Fruit fly (Drosophila melanogaster): ENCODE results near the gene CG7884.
A peak's percentile ranks its signal among the peaks of the same experiment; 100 is the strongest.

Gene CG7884

dm6 chrX:19248426-19249217 is 28.2 kb downstream of the CG7884 start, which contains the start of gene Hs3st-B:
Gene Hs3st-B (plus strand): TSS chrX:19248639.
- TF ChIP-seq CTCF (optimal IDR thresholded peaks at IDR 0.05) (no peak), CG8478 (optimal IDR thresholded peaks at IDR 0.05) (no peak)

dm6 chrX:19249339-19249738 is 28.9 kb downstream of the CG7884 start:
- TF ChIP-seq CTCF (optimal IDR thresholded peaks at IDR 0.05) (no peak), CG8478 (optimal IDR thresholded peaks at IDR 0.05) (no peak)

DNA sequence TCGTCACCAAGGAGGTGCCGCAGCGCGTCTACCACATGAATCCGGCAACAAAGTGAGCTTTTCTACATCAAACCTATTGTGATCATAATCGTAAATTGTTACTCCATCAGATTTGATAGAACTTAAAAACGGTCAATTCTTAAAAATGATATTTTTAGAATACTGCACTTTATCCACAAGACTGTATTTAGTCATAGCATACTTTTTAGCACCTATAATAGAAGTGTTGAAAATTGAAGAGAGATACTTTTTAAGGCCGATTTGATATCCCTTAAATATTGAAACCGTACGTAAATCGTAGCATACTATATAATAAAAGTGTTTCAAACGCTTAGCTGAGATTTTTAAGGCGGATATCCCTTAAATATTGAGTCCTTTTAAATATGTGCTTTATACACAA is 29.7 kb downstream of the CG7884 start:
- TF ChIP-seq CG8478 (optimal IDR thresholded peaks at IDR 0.05) (no peak), CTCF (optimal IDR thresholded peaks at IDR 0.05) (no peak)

DNA sequence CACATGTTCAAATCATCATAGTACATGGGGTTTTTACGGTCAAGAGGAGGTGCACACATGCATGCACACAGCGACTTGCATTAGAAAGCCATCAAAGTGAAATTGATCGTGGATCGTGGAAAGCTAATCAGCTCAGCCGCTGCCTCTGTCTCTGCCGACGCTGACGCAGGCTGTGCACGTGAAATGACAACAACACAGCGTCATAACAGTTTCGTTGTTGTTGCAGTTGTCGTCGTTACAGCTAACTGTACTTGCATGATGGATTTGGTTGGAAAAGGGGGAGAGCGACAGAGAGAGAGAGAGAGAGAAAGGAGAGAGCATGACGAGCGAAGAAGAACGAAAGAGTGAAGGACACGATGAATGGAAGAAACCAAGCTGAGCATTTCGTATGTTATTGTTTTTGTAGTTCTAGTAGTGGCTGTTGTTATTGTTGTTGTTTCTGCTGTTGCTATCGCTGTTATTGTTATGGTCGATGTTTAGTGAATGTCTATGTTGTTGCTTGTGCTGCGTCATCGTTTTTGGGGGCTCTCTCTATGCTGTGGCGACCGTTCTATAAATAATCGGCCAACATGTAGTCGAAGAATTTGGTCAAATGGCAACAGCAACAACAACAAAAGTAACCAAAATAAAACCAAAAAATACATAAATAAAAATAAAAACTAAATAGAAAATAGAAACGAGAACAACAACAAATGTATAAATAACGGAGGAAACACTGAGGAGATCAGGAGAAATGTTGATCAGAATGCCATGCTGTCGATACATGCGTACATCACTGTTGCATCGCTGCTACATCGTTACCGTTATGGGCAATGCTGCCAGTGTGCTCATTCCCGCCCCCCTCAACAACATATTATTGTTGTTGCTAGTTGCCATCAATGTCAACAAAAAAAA is 39.6 kb downstream of the CG7884 start:
- TF ChIP-seq CG8478 (optimal IDR thresholded peaks at IDR 0.05) (no peak), CTCF (optimal IDR thresholded peaks at IDR 0.05) (no peak)

- TF ChIP-seq CTCF (optimal IDR thresholded peaks at IDR 0.05) (no peak), CG8478 (optimal IDR thresholded peaks at IDR 0.05) (no peak)
Observed at dm6 chrX:19260696-19260989, 40.2 kb downstream of the CG7884 start.

- no peak for TF ChIP-seq CG8478 (optimal IDR thresholded peaks at IDR 0.05)
- TF ChIP-seq CTCF (optimal IDR thresholded peaks at IDR 0.05): peak; percentile 55 to 71
Observed at dm6 chrX:19261071-19261470, 40.6 kb downstream of the CG7884 start, which contains the start of gene rictor. Gene rictor (minus strand): TSS chrX:19261240.

- TF ChIP-seq CG8478 (optimal IDR thresholded peaks at IDR 0.05): no peak
- peak; percentile 7 to 35 for TF ChIP-seq CTCF (optimal IDR thresholded peaks at IDR 0.05)
Observed at dm6 chrX:19261528-19262102, 41.2 kb downstream of the CG7884 start, which contains the start of gene Vav. Gene Vav (plus strand): TSS chrX:19261820.

dm6 chrX:19262553-19262952 is 42.1 kb downstream of the CG7884 start:
- TF ChIP-seq CTCF (optimal IDR thresholded peaks at IDR 0.05): no peak
- TF ChIP-seq CG8478 (optimal IDR thresholded peaks at IDR 0.05): no peak

DNA sequence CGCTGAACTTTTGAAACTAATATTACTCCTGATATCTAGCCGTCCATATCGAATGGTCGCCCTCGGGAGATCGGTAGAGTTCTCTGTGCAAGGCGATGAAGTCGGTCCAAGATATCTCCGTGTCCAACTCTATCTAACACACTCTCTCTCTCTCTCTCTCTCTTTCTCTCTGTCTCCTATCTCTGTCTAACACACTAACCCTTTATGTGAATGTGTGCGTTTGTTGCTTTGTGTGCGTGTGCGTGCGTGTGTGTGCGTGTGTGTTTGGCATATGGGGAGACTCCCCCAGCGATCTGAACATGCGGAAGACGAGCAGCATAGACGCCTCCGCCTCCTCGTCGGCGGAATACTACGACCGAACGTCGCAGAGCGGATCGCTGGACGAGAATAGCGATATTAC is 44.0 kb downstream of the CG7884 start:
- TF ChIP-seq CG8478 (optimal IDR thresholded peaks at IDR 0.05) (no peak), CTCF (optimal IDR thresholded peaks at IDR 0.05) (no peak)

DNA sequence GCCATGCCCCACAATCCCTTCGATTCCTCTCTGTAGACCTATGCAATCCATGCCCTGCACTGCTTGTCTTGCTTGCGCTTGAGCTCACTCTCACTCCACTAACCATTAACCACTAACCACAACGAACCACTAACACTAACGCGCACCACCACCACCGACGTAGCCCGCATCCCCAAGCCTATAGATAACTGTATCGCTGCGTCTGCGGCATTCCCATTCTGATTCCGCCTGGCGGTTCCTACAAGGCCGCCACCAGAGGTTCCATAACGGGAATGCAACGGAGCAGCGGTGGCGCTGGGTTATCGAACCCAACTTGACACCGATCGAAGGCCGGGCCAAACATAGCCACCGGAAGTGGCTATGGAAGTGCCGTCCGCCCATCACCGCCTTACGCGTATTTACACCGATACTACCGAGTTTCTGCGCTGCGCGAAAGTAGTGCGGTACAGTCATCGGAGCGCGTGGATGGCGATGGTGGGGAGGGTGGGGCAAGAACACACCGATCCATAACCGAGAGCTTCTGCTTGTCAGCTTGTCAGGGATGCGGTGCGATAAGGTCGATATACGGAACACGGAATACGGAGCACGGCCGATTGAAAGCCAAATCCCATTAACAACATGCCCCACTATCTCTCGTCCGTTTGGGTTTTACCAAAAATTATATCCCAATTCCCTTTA is 45.5 kb downstream of the CG7884 start:
- TF ChIP-seq CG8478 (optimal IDR thresholded peaks at IDR 0.05) (no peak), CTCF (optimal IDR thresholded peaks at IDR 0.05) (no peak)

dm6 chrX:19268484-19269068 is 48.2 kb downstream of the CG7884 start, which contains the start of gene CG8010:
Gene CG8010 (minus strand): TSS chrX:19268896.
- no peak for TF ChIP-seq CG8478 (optimal IDR thresholded peaks at IDR 0.05)
- TF ChIP-seq CTCF (optimal IDR thresholded peaks at IDR 0.05): peak; percentile 27 to 35

DNA sequence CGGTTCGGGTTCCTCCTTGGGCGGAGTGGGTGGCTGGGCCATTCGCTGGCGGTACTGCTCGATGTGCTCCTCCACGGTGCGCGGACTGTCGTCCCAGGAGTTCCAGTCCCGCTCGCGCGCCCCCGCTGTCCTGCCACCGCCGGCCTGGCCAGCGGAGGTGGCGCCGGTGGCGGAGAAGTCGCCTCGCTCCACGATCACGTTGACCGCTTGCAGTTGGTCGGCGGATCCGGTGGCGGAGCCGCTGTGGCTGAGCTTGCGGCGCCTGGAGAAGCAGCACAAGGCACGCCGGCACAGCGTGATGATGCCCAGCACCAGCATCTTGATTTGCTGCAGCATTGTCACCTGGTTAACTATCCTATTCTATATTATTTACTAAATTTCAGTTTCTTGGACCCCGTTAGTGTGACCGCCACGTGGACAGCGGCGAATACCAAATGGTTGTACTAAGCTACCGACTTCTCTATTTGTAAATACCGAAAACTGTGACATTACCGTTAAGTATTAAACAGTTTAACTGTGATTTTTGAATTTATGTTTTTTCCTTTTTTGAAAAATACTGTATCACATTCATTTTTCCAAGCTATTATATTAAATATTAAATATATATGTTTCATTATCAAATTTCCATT is 56.2 kb downstream of the CG7884 start, which contains the start of the genes CG32537 and CG32536:
TSS of gene CG32537 (minus strand) at position 51 of the 629 bp plus-strand sequence.
TSS of gene CG32536 (minus strand) at position 410 of the 629 bp plus-strand sequence.
- no peak for TF ChIP-seq CTCF (optimal IDR thresholded peaks at IDR 0.05)
- no peak for TF ChIP-seq CG8478 (optimal IDR thresholded peaks at IDR 0.05)

- TF ChIP-seq CTCF (optimal IDR thresholded peaks at IDR 0.05) (no peak), CG8478 (optimal IDR thresholded peaks at IDR 0.05) (no peak)
Observed at dm6 chrX:19278395-19278794, 58.0 kb downstream of the CG7884 start.

- no peak for TF ChIP-seq CTCF (optimal IDR thresholded peaks at IDR 0.05)
- TF ChIP-seq CG8478 (optimal IDR thresholded peaks at IDR 0.05): no peak
Observed at dm6 chrX:19280249-19280648, 59.8 kb downstream of the CG7884 start, which contains the start of gene CG8028. Gene CG8028 (minus strand): TSS chrX:19280349.

Data from S2 (cell line).